Worm (Caenorhabditis elegans) whole organism, late embryonic: ENCODE measurements around the gene E02H9.13.

Source experiments
- ama-1 ChIP-seq: fragments of 150-350 bp; optimal IDR thresholded peaks from 2 replicates; lab custom pipeline; 2014
- ceh-34 ChIP-seq: sonication (generic microtip); optimal IDR thresholded peaks from 2 replicates; lab custom pipeline; 2016; ENCODE audit warnings: mild to moderate bottlenecking, missing genetic modification characterization, missing compliant biosample characterization
- ceh-9 ChIP-seq: sonication (generic microtip); optimal IDR thresholded peaks from 2 replicates; lab custom pipeline; 2016; ENCODE audit warnings: mild to moderate bottlenecking, missing genetic modification characterization, inconsistent platforms, missing compliant biosample characterization
- dve-1 ChIP-seq: sonication (generic microtip); optimal IDR thresholded peaks from 2 replicates; lab custom pipeline; 2017; ENCODE audit warnings: antibody characterized with exemption, mild to moderate bottlenecking, missing genetic modification characterization, missing compliant biosample characterization
- fkh-6 ChIP-seq: sonication (generic microtip); optimal IDR thresholded peaks from 2 replicates; lab custom pipeline; 2016; ENCODE audit warnings: missing genetic modification characterization, missing compliant biosample characterization
- gmeb-2 ChIP-seq: sonication (generic microtip); optimal IDR thresholded peaks from 2 replicates; lab custom pipeline; 2016; ENCODE audit warnings: missing genetic modification characterization, inconsistent platforms, missing compliant biosample characterization
- pha-4 ChIP-seq: fragments of 150-350 bp; optimal IDR thresholded peaks from 2 replicates; lab custom pipeline; 2018; ENCODE audit warnings: missing biosample characterization, missing genetic modification reagents, missing genetic modification characterization

DNA sequence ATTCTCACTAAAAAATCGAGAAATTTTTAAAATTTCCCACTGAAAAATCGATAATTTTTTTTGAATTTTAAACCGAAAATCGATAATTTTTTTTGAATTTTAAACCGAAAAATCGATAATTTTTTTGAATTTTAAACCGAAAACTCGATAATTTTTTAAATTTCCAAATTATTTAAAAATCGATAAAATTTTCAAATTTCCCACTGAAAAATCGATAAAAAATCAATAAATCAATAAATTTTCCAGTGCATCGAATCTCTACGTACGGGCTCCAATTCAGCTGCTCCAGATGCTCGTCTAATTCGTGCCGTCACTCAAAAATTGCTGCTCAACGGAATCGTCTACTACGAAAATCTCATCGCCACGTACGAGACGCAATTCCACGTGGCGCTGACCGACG, 40.1 kb upstream of the E02H9.13 start:
- TF ChIP-seq pha-4 (tag; lab: Kevin White, UChicago) (no peak), gmeb-2 (no peak), dve-1 (tag; lab: Kevin White, UChicago) (no peak), ama-1 (lab: Kevin White, UChicago) (no peak), ceh-9 (tag; lab: Kevin White, UChicago) (no peak), fkh-6 (no peak), ceh-34 (tag; lab: Kevin White, UChicago) (no peak)
